Worm (Caenorhabditis elegans) whole organism, young adult: ENCODE results near the gene F46F5.15.
"Not testable (repeated sequence)": the region's sequence is repeated elsewhere in the genome, so short reads cannot be mapped to it uniquely, and the experiment has no call there.

ENCODE experiments used
- B0035.1 ChIP-seq: sonication (generic microtip); optimal IDR thresholded peaks from 2 replicates; lab custom pipeline; 2016; ENCODE audit warnings: missing genetic modification characterization, mild to moderate bottlenecking, missing compliant biosample characterization, missing genotype, missing genetic modification reagents
- B0261.1 ChIP-seq: sonication (generic microtip); optimal IDR thresholded peaks from 2 replicates; lab custom pipeline; 2016; ENCODE audit warnings: mild to moderate bottlenecking, missing genetic modification characterization, moderate library complexity, missing compliant biosample characterization
- B0336.3 ChIP-seq: fragments of 200-800 bp; sonication (Bioruptor generic); IDR thresholded peaks from 2 replicates; pipeline ENCODE4 v1.3.6; 2022; ENCODE audit warnings: missing genetic modification characterization, missing compliant biosample characterization
- F33H1.4 ChIP-seq: fragments of 200-800 bp; sonication (Bioruptor generic); IDR thresholded peaks from 2 replicates; pipeline ENCODE4 v1.3.6; 2022; ENCODE audit warnings: missing genetic modification reagents, missing genetic modification characterization, missing compliant biosample characterization
- F52B5.7 ChIP-seq: sonication (generic microtip); optimal IDR thresholded peaks from 2 replicates; lab custom pipeline; 2016; ENCODE audit warnings: mild to moderate bottlenecking, missing genetic modification characterization, missing compliant biosample characterization
- K12H6.12 ChIP-seq: fragments of 200-800 bp; sonication (Bioruptor generic); optimal IDR thresholded peaks from 2 replicates; lab custom pipeline; 2018; ENCODE audit warnings: mild to moderate bottlenecking, missing genetic modification characterization, missing compliant biosample characterization
- T07F8.4 ChIP-seq: sonication (generic microtip); optimal IDR thresholded peaks from 2 replicates; lab custom pipeline; 2016; ENCODE audit warnings: mild to moderate bottlenecking, missing genetic modification characterization, moderate library complexity, missing compliant biosample characterization
- T26A5.8 ChIP-seq: sonication (generic microtip); optimal IDR thresholded peaks from 2 replicates; lab custom pipeline; 2016; ENCODE audit warnings: missing genetic modification characterization, missing compliant biosample characterization
- Y67H2A.10 ChIP-seq: fragments of 200-800 bp; sonication (Bioruptor generic); conservative IDR thresholded peaks from 2 replicates; pipeline ENCODE4 v1.3.6; 2022; ENCODE audit warnings: missing genetic modification reagents, missing genetic modification characterization, missing compliant biosample characterization
- Y95B8A.8 ChIP-seq: fragments of 200-800 bp; sonication (Bioruptor generic); IDR thresholded peaks from 2 replicates; pipeline ENCODE4 v1.3.6; 2022; ENCODE audit warnings: missing genetic modification reagents, missing genetic modification characterization, missing compliant biosample characterization
- attf-5 ChIP-seq: fragments of 200-800 bp; sonication (Bioruptor generic); optimal IDR thresholded peaks from 2 replicates; lab custom pipeline; 2018; ENCODE audit warnings: mild to moderate bottlenecking, missing genetic modification characterization, missing compliant biosample characterization
- cebp-1 ChIP-seq, 2 experiments: fragments of 200-800 bp in 1 of 2; sonication (Bioruptor generic) in 1 of 2; sonication (generic microtip) in 1 of 2; IDR thresholded peaks in 1 of 2; optimal IDR thresholded peaks in 1 of 2; 2 replicates each; pipeline versions ENCODE4 v1.3.6 to Lab custom; 2017 to 2022; ENCODE audit warnings: missing compliant biosample characterization in 2 of 2, missing genetic modification characterization in 2 of 2, mild to moderate bottlenecking in 1 of 2, missing genetic modification reagents in 1 of 2, moderate library complexity in 1 of 2
- ceh-100 ChIP-seq: fragments of 200-800 bp; sonication (Bioruptor generic); IDR thresholded peaks from 2 replicates; pipeline ENCODE4 v1.3.6; 2022; ENCODE audit warnings: missing genetic modification reagents, missing genetic modification characterization, missing compliant biosample characterization
- ceh-58 ChIP-seq: fragments of 200-800 bp; sonication (Bioruptor generic); IDR thresholded peaks from 2 replicates; pipeline ENCODE4 v1.3.6; 2022; ENCODE audit warnings: missing genetic modification characterization, missing compliant biosample characterization
- ceh-79 ChIP-seq: sonication (generic microtip); optimal IDR thresholded peaks from 2 replicates; lab custom pipeline; 2017; ENCODE audit warnings: mild to moderate bottlenecking, missing genetic modification characterization, missing compliant biosample characterization
- dox-1 ChIP-seq: fragments of 200-800 bp; sonication (Bioruptor generic); IDR thresholded peaks from 2 replicates; pipeline ENCODE4 v1.3.6; 2022; ENCODE audit warnings: missing genetic modification reagents, missing genetic modification characterization, missing compliant biosample characterization
- egl-44 ChIP-seq: fragments of 200-800 bp; sonication (Bioruptor generic); IDR thresholded peaks from 2 replicates; pipeline ENCODE4 v1.3.6; 2022; ENCODE audit warnings: missing genetic modification reagents, missing genetic modification characterization, missing compliant biosample characterization
- ekl-4 ChIP-seq: fragments of 200-800 bp; sonication (Bioruptor generic); IDR thresholded peaks from 2 replicates; pipeline ENCODE4 v1.3.6; 2022; ENCODE audit warnings: missing genetic modification reagents, missing genetic modification characterization, missing compliant biosample characterization
- ets-4 ChIP-seq: fragments of 200-800 bp; sonication (Bioruptor generic); optimal IDR thresholded peaks from 2 replicates; lab custom pipeline; 2018; ENCODE audit warnings: mild to moderate bottlenecking, missing genetic modification characterization, missing compliant biosample characterization
- him-1 ChIP-seq: sonication (generic microtip); optimal IDR thresholded peaks from 2 replicates; lab custom pipeline; 2016; ENCODE audit warnings: missing genotype, missing genetic modification reagents, missing genetic modification characterization, missing compliant biosample characterization
- hlh-26 ChIP-seq: fragments of 200-800 bp; sonication (Bioruptor generic); conservative IDR thresholded peaks from 2 replicates; pipeline ENCODE4 v1.3.6; 2022; ENCODE audit warnings: missing genetic modification reagents, missing genetic modification characterization, missing compliant biosample characterization
- lag-1 ChIP-seq: fragments of 200-800 bp; sonication (Bioruptor generic); IDR thresholded peaks from 2 replicates; pipeline ENCODE4 v1.3.6; 2022; ENCODE audit warnings: missing genetic modification reagents, missing genetic modification characterization, missing compliant biosample characterization
- lin-54 ChIP-seq: fragments of 200-800 bp; sonication (Bioruptor generic); optimal IDR thresholded peaks from 2 replicates; lab custom pipeline; 2018; ENCODE audit warnings: mild to moderate bottlenecking, missing genetic modification characterization, missing compliant biosample characterization
- lsl-1 ChIP-seq: fragments of 200-800 bp; sonication (Bioruptor generic); optimal IDR thresholded peaks from 2 replicates; lab custom pipeline; 2018; ENCODE audit warnings: mild to moderate bottlenecking, missing genetic modification characterization, moderate library complexity, missing compliant biosample characterization
- mes-4 ChIP-seq: sonication (generic microtip); optimal IDR thresholded peaks from 2 replicates; lab custom pipeline; 2016; ENCODE audit warnings: missing genotype, missing genetic modification characterization, missing compliant biosample characterization
- nfya-1 ChIP-seq: sonication (generic microtip); optimal IDR thresholded peaks from 2 replicates; lab custom pipeline; 2017; ENCODE audit warnings: antibody characterized with exemption, missing compliant biosample characterization, missing genetic modification characterization, borderline replicate concordance; ENCODE audit not compliant: insufficient read depth
- rpc-1 ChIP-seq, 2 experiments: fragments of 150-350 bp in 1 of 2; sonication (generic microtip) in 1 of 2; optimal IDR thresholded peaks; 2 replicates each; lab custom pipeline; 2014 to 2018; ENCODE audit warnings: missing biosample characterization in 1 of 2, missing genetic modification characterization in 1 of 2, missing genetic modification reagents in 1 of 2, missing genotype in 1 of 2
- snpc-1.3 ChIP-seq: sonication (generic microtip); optimal IDR thresholded peaks from 2 replicates; lab custom pipeline; 2017; ENCODE audit warnings: missing genetic modification characterization, mild to moderate bottlenecking, missing compliant biosample characterization, antibody characterized with exemption, moderate library complexity, missing genotype, missing genetic modification reagents; ENCODE audit not compliant: insufficient read depth
- somi-1 ChIP-seq: fragments of 200-800 bp; sonication (Bioruptor generic); optimal IDR thresholded peaks from 2 replicates; lab custom pipeline; 2018; ENCODE audit warnings: mild to moderate bottlenecking, missing genetic modification characterization, missing compliant biosample characterization
- sptf-2 ChIP-seq: fragments of 200-800 bp; sonication (Bioruptor generic); optimal IDR thresholded peaks from 2 replicates; lab custom pipeline; 2018; ENCODE audit warnings: mild to moderate bottlenecking, missing genetic modification characterization, missing compliant biosample characterization
- tbp1 ChIP-seq: fragments of 200-800 bp; sonication (Bioruptor generic); optimal IDR thresholded peaks from 2 replicates; lab custom pipeline; 2018; ENCODE audit warnings: mild to moderate bottlenecking, missing genetic modification characterization, missing compliant biosample characterization
- zfh-2 ChIP-seq: fragments of 200-800 bp; sonication (Bioruptor generic); conservative IDR thresholded peaks from 2 replicates; pipeline ENCODE4 v1.3.6; 2022; ENCODE audit warnings: missing genetic modification reagents, missing genetic modification characterization, missing compliant biosample characterization
- ztf-6 ChIP-seq: fragments of 200-800 bp; sonication (Bioruptor generic); IDR thresholded peaks from 2 replicates; pipeline ENCODE4 v1.3.6; 2022; ENCODE audit warnings: missing genetic modification reagents, missing genetic modification characterization, missing compliant biosample characterization

The F46F5.15 gene

ce11 chrII:820519-820918, 32.3 kb downstream of the F46F5.15 start, which contains the start of gene F46F5.7:
Gene F46F5.7 (minus strand): TSS chrII:820619.
- TF ChIP-seq mes-4 = no peak
- no peak for TF ChIP-seq ets-4 (GFP tag; lab: Kevin White, UChicago)
- no peak for TF ChIP-seq ceh-79 (tag; lab: Kevin White, UChicago)
- no peak for TF ChIP-seq F52B5.7 (tag; lab: Kevin White, UChicago)
- TF ChIP-seq T26A5.8 = no peak
- TF ChIP-seq ekl-4 = no peak
- no peak for TF ChIP-seq him-1
- no peak for TF ChIP-seq attf-5 (GFP tag; lab: Kevin White, UChicago)
- no peak for TF ChIP-seq somi-1
- no peak for TF ChIP-seq ceh-100 (GFP tag; lab: Robert Waterston, UW)
- TF ChIP-seq egl-44 (GFP tag; lab: Robert Waterston, UW) = no peak
- TF ChIP-seq T07F8.4 = no peak
- TF ChIP-seq lin-54 (GFP tag; lab: Kevin White, UChicago) = no peak

ce11 chrII:821514-821913, 33.3 kb downstream of the F46F5.15 start, which contains the start of gene F46F5.8:
Gene F46F5.8 (minus strand): TSS chrII:821614.
- no peak for TF ChIP-seq F33H1.4 (GFP tag; lab: Robert Waterston, UW)

- not testable (repeated sequence) for TF ChIP-seq lsl-1; B0336.3 (GFP tag; lab: Robert Waterston, UW); zfh-2 (GFP tag; lab: Robert Waterston, UW)
- TF ChIP-seq, all 124 proteins: peak for 0; not testable (repeated sequence) for 124
These were observed 34.5 kb downstream of the F46F5.15 start, which contains the start of gene msrp-4 for ce11 chrII:822730-823129. Gene msrp-4 (minus strand): TSS chrII:822830.

ce11 chrII:823529-823928, 35.3 kb downstream of the F46F5.15 start, which contains the start of gene F46F5.10:
Gene F46F5.10 (plus strand): TSS chrII:823829.
- TF ChIP-seq Y95B8A.8 (GFP tag; lab: Robert Waterston, UW) (no peak), K12H6.12 (tag; lab: Kevin White, UChicago) (no peak), ceh-79 (tag; lab: Kevin White, UChicago) (no peak), B0261.1 (no peak), ztf-6 (no peak), nfya-1 (no peak), Y67H2A.10 (no peak), dox-1 (no peak), mes-4 (no peak), ceh-58 (GFP tag; lab: Robert Waterston, UW) (no peak), snpc-1.3 (tag; lab: Kevin White, UChicago) (no peak), tbp1 (GFP tag; lab: Kevin White, UChicago) (no peak), hlh-26 (GFP tag; lab: Robert Waterston, UW) (no peak), sptf-2 (GFP tag; lab: Kevin White, UChicago) (no peak)

- TF ChIP-seq lag-1 (GFP tag; lab: Robert Waterston, UW) (no peak), B0035.1 (tag; lab: Kevin White, UChicago) (no peak), ets-4 (GFP tag; lab: Kevin White, UChicago) (no peak), cebp-1 (GFP tag; IDR thresholded peaks at IDR 0.05; lab: Robert Waterston, UW) (no peak), cebp-1 (tag; optimal IDR thresholded peaks at IDR 0.05; lab: Kevin White, UChicago) (no peak), rpc-1 (optimal IDR thresholded peaks at IDR 0.05; lab: Kevin White, UChicago) (no peak), rpc-1 (tag; optimal IDR thresholded peaks at IDR 0.05; lab: Kevin White, UChicago) (no peak)
These were observed 37.3 kb downstream of the F46F5.15 start, which contains the start of gene F28A10.1 for ce11 chrII:825521-825920. Gene F28A10.1 (plus strand): TSS chrII:825821.
